Fruit fly (Drosophila melanogaster) whole organism, embryonic: ENCODE data around the gene Polr3F.
A peak's percentile ranks its signal among the peaks of the same experiment; 100 is the strongest.

ENCODE experiments used
- Adf1 ChIP-seq: fragments of 200-800 bp; sonication (Bioruptor generic); IDR thresholded peaks from 2 replicates; pipeline ENCODE4 v1.3.6; 2022; ENCODE audit warnings: missing biosample characterization, missing genetic modification characterization
- CG10209 ChIP-seq: fragments of 200-800 bp; sonication (Bioruptor generic); optimal IDR thresholded peaks from 3 replicates; lab custom pipeline; 2017; ENCODE audit warnings: missing biosample characterization, mild to moderate bottlenecking, missing genetic modification characterization, missing genetic modification reagents
- CG10543 ChIP-seq: fragments of 200-800 bp; sonication (Bioruptor generic); optimal IDR thresholded peaks from 3 replicates; lab custom pipeline; 2017; ENCODE audit warnings: missing biosample characterization, mild to moderate bottlenecking, missing genetic modification characterization, moderate library complexity
- CG12744 ChIP-seq: fragments of 200-800 bp; sonication (Bioruptor generic); optimal IDR thresholded peaks from 2 replicates; lab custom pipeline; 2016; ENCODE audit warnings: missing biosample characterization, missing genetic modification characterization
- CG13624 ChIP-seq: fragments of 200-800 bp; sonication (Bioruptor generic); optimal IDR thresholded peaks from 2 replicates; lab custom pipeline; 2016; ENCODE audit warnings: missing biosample characterization, missing genetic modification characterization
- CG13894 ChIP-seq: fragments of 200-800 bp; sonication (Bioruptor generic); optimal IDR thresholded peaks from 3 replicates; lab custom pipeline; 2018; ENCODE audit warnings: missing biosample characterization, mild to moderate bottlenecking, missing genetic modification characterization, moderate library complexity
- CG15269 ChIP-seq: fragments of 200-800 bp; sonication (Bioruptor generic); optimal IDR thresholded peaks from 2 replicates; lab custom pipeline; 2018; ENCODE audit warnings: missing biosample characterization, mild to moderate bottlenecking, missing genetic modification characterization, moderate library complexity
- CG15479 ChIP-seq: fragments of 200-800 bp; sonication (Bioruptor generic); optimal IDR thresholded peaks from 3 replicates; lab custom pipeline; 2019; ENCODE audit warnings: missing biosample characterization, mild to moderate bottlenecking, missing genetic modification characterization, moderate library complexity
- CG1647 ChIP-seq: fragments of 200-800 bp; sonication (Bioruptor generic); optimal IDR thresholded peaks from 3 replicates; lab custom pipeline; 2016; ENCODE audit warnings: missing biosample characterization, missing genetic modification characterization
- CG2678 ChIP-seq: fragments of 200-800 bp; sonication (Bioruptor generic); optimal IDR thresholded peaks from 3 replicates; lab custom pipeline; 2019; ENCODE audit warnings: missing biosample characterization, mild to moderate bottlenecking, missing genetic modification characterization, moderate library complexity
- CG3407 ChIP-seq: fragments of 200-800 bp; sonication (Bioruptor generic); optimal IDR thresholded peaks from 2 replicates; lab custom pipeline; 2018; ENCODE audit warnings: missing biosample characterization, mild to moderate bottlenecking, missing genetic modification characterization
- CG34224 ChIP-seq: fragments of 200-800 bp; sonication (Bioruptor generic); IDR thresholded peaks from 3 replicates; pipeline ENCODE4 v1.3.6; 2022; ENCODE audit warnings: missing biosample characterization, missing genetic modification characterization; ENCODE audit not compliant: partially characterized antibody
- CG3726 ChIP-seq: fragments of 200-800 bp; sonication (Bioruptor generic); IDR thresholded peaks from 3 replicates; pipeline ENCODE4, ENCODE4 v1.3.6; 2022; ENCODE audit warnings: missing biosample characterization, missing genetic modification characterization
- CG3838 ChIP-seq: fragments of 200-800 bp; sonication (Bioruptor generic); optimal IDR thresholded peaks from 3 replicates; lab custom pipeline; 2016; ENCODE audit warnings: missing biosample characterization, missing genetic modification characterization
- CG42726 ChIP-seq: fragments of 200-800 bp; sonication (Bioruptor generic); IDR thresholded peaks from 2 replicates; pipeline ENCODE4 v1.3.6; 2022; ENCODE audit warnings: missing biosample characterization, missing genetic modification characterization; ENCODE audit not compliant: partially characterized antibody
- CG4617 ChIP-seq: fragments of 200-800 bp; sonication (Bioruptor generic); optimal IDR thresholded peaks from 3 replicates; lab custom pipeline; 2016; ENCODE audit warnings: missing biosample characterization, missing genetic modification characterization, borderline replicate concordance
- CG6683 ChIP-seq: fragments of 200-800 bp; sonication (Bioruptor generic); optimal IDR thresholded peaks from 2 replicates; lab custom pipeline; 2017; ENCODE audit warnings: missing biosample characterization, mild to moderate bottlenecking, missing genetic modification characterization, missing genetic modification reagents
- CG7372 ChIP-seq: fragments of 200-800 bp; sonication (Bioruptor generic); IDR thresholded peaks from 2 replicates; pipeline ENCODE4 v1.3.6; 2022; ENCODE audit warnings: missing biosample characterization, missing genetic modification characterization
- Dbx ChIP-seq: fragments of 200-800 bp; sonication (Bioruptor generic); IDR thresholded peaks from 3 replicates; pipeline ENCODE4 v1.3.6; 2022; ENCODE audit warnings: missing biosample characterization, missing genetic modification characterization
- Deaf1 ChIP-seq: fragments of 200-800 bp; optimal IDR thresholded peaks from 3 replicates; lab custom pipeline; 2019; ENCODE audit warnings: missing biosample characterization, mild to moderate bottlenecking, missing genetic modification characterization, moderate library complexity
- Dek ChIP-seq: fragments of 200-800 bp; sonication (Bioruptor generic); optimal IDR thresholded peaks from 3 replicates; lab custom pipeline; 2019; ENCODE audit warnings: missing biosample characterization, mild to moderate bottlenecking, missing genetic modification characterization, moderate library complexity
- Dfd ChIP-seq, 2 experiments: fragments of >200 bp; optimal IDR thresholded peaks; 2 replicates each; lab custom pipeline; 2017; ENCODE audit warnings: missing biosample characterization in 2 of 2, missing genetic modification characterization in 2 of 2
- HLH54F ChIP-seq: fragments of 200-800 bp; sonication (Bioruptor generic); optimal IDR thresholded peaks from 3 replicates; lab custom pipeline; 2016; ENCODE audit warnings: missing biosample characterization, missing genetic modification characterization
- Hey ChIP-seq: fragments of 200-800 bp; sonication (Bioruptor generic); optimal IDR thresholded peaks from 3 replicates; lab custom pipeline; 2018; ENCODE audit warnings: missing biosample characterization, mild to moderate bottlenecking, missing genetic modification characterization
- Hr3 ChIP-seq: fragments of 200-800 bp; sonication (Bioruptor generic); optimal IDR thresholded peaks from 3 replicates; lab custom pipeline; 2016; ENCODE audit warnings: missing biosample characterization, missing genetic modification characterization
- Poxn ChIP-seq: fragments of 200-800 bp; sonication (Bioruptor generic); IDR thresholded peaks from 2 replicates; pipeline ENCODE4 v1.3.6; 2022; ENCODE audit warnings: missing biosample characterization, missing genetic modification characterization
- Ptx1 ChIP-seq: fragments of 200-800 bp; sonication (Bioruptor generic); IDR thresholded peaks from 2 replicates; pipeline ENCODE4 v1.3.6; 2022; ENCODE audit warnings: missing biosample characterization, missing genetic modification characterization
- Spps ChIP-seq: fragments of 200-800 bp; sonication (Bioruptor generic); optimal IDR thresholded peaks from 2 replicates; lab custom pipeline; 2018; ENCODE audit warnings: missing biosample characterization, mild to moderate bottlenecking, missing genetic modification characterization
- Usf ChIP-seq: fragments of 200-800 bp; sonication (Bioruptor generic); optimal IDR thresholded peaks from 2 replicates; lab custom pipeline; 2017; ENCODE audit warnings: missing genotype, missing biosample characterization, missing genetic modification characterization
- bab2 ChIP-seq: fragments of 200-800 bp; sonication (Bioruptor generic); optimal IDR thresholded peaks from 2 replicates; lab custom pipeline; 2016; ENCODE audit warnings: missing biosample characterization, missing genetic modification characterization
- crc ChIP-seq: fragments of 200-800 bp; sonication (Bioruptor generic); optimal IDR thresholded peaks from 2 replicates; lab custom pipeline; 2016; ENCODE audit warnings: missing biosample characterization, missing genetic modification characterization
- crol ChIP-seq: fragments of 200-800 bp; sonication (Bioruptor generic); IDR thresholded peaks from 2 replicates; pipeline ENCODE4 v1.3.6; 2022; ENCODE audit warnings: missing biosample characterization, missing genetic modification characterization
- crp ChIP-seq, 2 experiments: fragments of 200-800 bp; sonication (Bioruptor generic); optimal IDR thresholded peaks; 2 replicates in 1 of 2; 3 replicates in 1 of 2; lab custom pipeline; 2017; ENCODE audit warnings: missing biosample characterization in 2 of 2, missing genetic modification characterization in 2 of 2, mild to moderate bottlenecking in 1 of 2, moderate library complexity in 1 of 2
- cwo ChIP-seq: fragments of 200-800 bp; sonication (Bioruptor generic); optimal IDR thresholded peaks from 3 replicates; lab custom pipeline; 2017; ENCODE audit warnings: missing biosample characterization, missing genetic modification characterization, mild to moderate bottlenecking, moderate library complexity, missing genetic modification reagents
- dmrt99B ChIP-seq: fragments of 200-800 bp; sonication (Bioruptor generic); optimal IDR thresholded peaks from 2 replicates; lab custom pipeline; 2018; ENCODE audit warnings: missing biosample characterization, mild to moderate bottlenecking, missing genetic modification characterization, moderate library complexity
- ems ChIP-seq: fragments of 200-800 bp; sonication (Bioruptor generic); optimal IDR thresholded peaks from 3 replicates; lab custom pipeline; 2016; ENCODE audit warnings: missing biosample characterization, missing genetic modification characterization
- gsb-n ChIP-seq: fragments of 200-800 bp; sonication (Bioruptor generic); optimal IDR thresholded peaks from 3 replicates; lab custom pipeline; 2018; ENCODE audit warnings: missing biosample characterization, mild to moderate bottlenecking, missing genetic modification characterization
- hkb ChIP-seq, 2 experiments: fragments of 200-800 bp in 1 of 2; fragments of >200 bp in 1 of 2; sonication (Bioruptor generic) in 1 of 2; IDR thresholded peaks in 1 of 2; optimal IDR thresholded peaks in 1 of 2; 2 replicates each; pipeline versions ENCODE4 v1.3.6 to Lab custom; 2017 to 2022; ENCODE audit warnings: missing biosample characterization in 1 of 2, missing genetic modification characterization in 1 of 2
- insv ChIP-seq, 2 experiments: fragments of 200-800 bp; sonication (Bioruptor generic); optimal IDR thresholded peaks; 3 replicates each; lab custom pipeline; 2016 to 2018; ENCODE audit warnings: missing biosample characterization in 2 of 2, missing genetic modification characterization in 2 of 2
- jigr1 ChIP-seq: fragments of 200-800 bp; sonication (Bioruptor generic); IDR thresholded peaks from 3 replicates; pipeline ENCODE4 v1.3.6; 2022; ENCODE audit warnings: missing biosample characterization, missing genetic modification characterization
- jing ChIP-seq: fragments of 200-800 bp; sonication (Bioruptor generic); optimal IDR thresholded peaks from 2 replicates; lab custom pipeline; 2018; ENCODE audit warnings: missing biosample characterization, mild to moderate bottlenecking, missing genetic modification characterization
- lov ChIP-seq, 2 experiments: fragments of 200-800 bp in 1 of 2; fragments of >200 bp in 1 of 2; sonication (Bioruptor generic) in 1 of 2; IDR thresholded peaks in 1 of 2; optimal IDR thresholded peaks in 1 of 2; 2 replicates in 1 of 2; 3 replicates in 1 of 2; pipeline versions ENCODE4 v1.3.6 to Lab custom; 2017 to 2022; ENCODE audit warnings: missing biosample characterization in 1 of 2, missing genetic modification characterization in 1 of 2
- mam ChIP-seq: fragments of 200-800 bp; sonication (Bioruptor generic); optimal IDR thresholded peaks from 3 replicates; lab custom pipeline; 2016; ENCODE audit warnings: missing biosample characterization, missing genetic modification characterization
- nau ChIP-seq: fragments of 200-800 bp; sonication (Bioruptor generic); optimal IDR thresholded peaks from 3 replicates; lab custom pipeline; 2017; ENCODE audit warnings: missing biosample characterization, mild to moderate bottlenecking, missing genetic modification characterization, missing genetic modification reagents
- slou ChIP-seq: fragments of 200-800 bp; sonication (Bioruptor generic); optimal IDR thresholded peaks from 3 replicates; lab custom pipeline; 2016; ENCODE audit warnings: missing biosample characterization, missing genetic modification characterization
- trh ChIP-seq: fragments of 200-800 bp; sonication (Bioruptor generic); optimal IDR thresholded peaks from 2 replicates; lab custom pipeline; 2016; ENCODE audit warnings: missing biosample characterization, missing genetic modification characterization
- tup ChIP-seq: fragments of 200-800 bp; sonication (Bioruptor generic); optimal IDR thresholded peaks from 2 replicates; lab custom pipeline; 2016; ENCODE audit warnings: missing biosample characterization, mild to moderate bottlenecking, missing genetic modification characterization, moderate library complexity

The Polr3F gene

dm6 chr3R:22394004-22394403, 26.8 kb upstream of the Polr3F start, which contains the start of gene CG13857:
Gene CG13857, minus strand, starts transcription at chr3R:22394104.
- TF ChIP-seq trh (GFP tag; lab: Kevin White, UChicago): no peak
- no peak for TF ChIP-seq CG15269 (tag; lab: Kevin White, UChicago)
- TF ChIP-seq HLH54F (GFP tag; lab: Kevin White, UChicago): no peak
- TF ChIP-seq Dek (tag; lab: Kevin White, UChicago): no peak
- no peak for TF ChIP-seq CG12744 (GFP tag; lab: Kevin White, UChicago)
- no peak for TF ChIP-seq CG3407
- no peak for TF ChIP-seq CG1647
- no peak for TF ChIP-seq CG3838 (GFP tag; lab: Kevin White, UChicago)

- TF ChIP-seq CG13894 (tag; lab: Kevin White, UChicago) (peak; percentile 92), Hr3 (GFP tag; lab: Kevin White, UChicago) (no peak), mam (no peak), HLH54F (GFP tag; lab: Kevin White, UChicago) (no peak), slou (no peak), Deaf1 (tag; lab: Kevin White, UChicago) (peak; percentile 37), Usf (GFP tag; lab: Kevin White, UChicago) (no peak), CG10543 (GFP tag; lab: Kevin White, UChicago) (peak; percentile 3), Spps (tag; lab: Kevin White, UChicago) (no peak), CG1647 (no peak), Hey (tag; lab: Kevin White, UChicago) (no peak), crol (GFP tag; lab: Robert Waterston, UW) (no peak), CG10209 (no peak), hkb (optimal IDR thresholded peaks at IDR 0.05; lab: Kevin White, UChicago) (no peak), hkb (GFP tag; IDR thresholded peaks at IDR 0.05; lab: Robert Waterston, UW) (no peak), CG15479 (GFP tag; lab: Kevin White, UChicago) (peak; percentile 33), lov (optimal IDR thresholded peaks at IDR 0.05; lab: Kevin White, UChicago) (no peak), lov (GFP tag; IDR thresholded peaks at IDR 0.05; lab: Robert Waterston, UW) (no peak), Poxn (GFP tag; lab: Robert Waterston, UW) (no peak), CG2678 (tag; lab: Kevin White, UChicago) (no peak), CG6683 (GFP tag; lab: Kevin White, UChicago) (no peak), CG34224 (peak; percentile 37; the same call in 1 of the 3 replicates), crc (GFP tag; lab: Kevin White, UChicago) (no peak)
Measured at dm6 chr3R:22390109-22390508, 22.9 kb upstream of the Polr3F start.

DNA sequence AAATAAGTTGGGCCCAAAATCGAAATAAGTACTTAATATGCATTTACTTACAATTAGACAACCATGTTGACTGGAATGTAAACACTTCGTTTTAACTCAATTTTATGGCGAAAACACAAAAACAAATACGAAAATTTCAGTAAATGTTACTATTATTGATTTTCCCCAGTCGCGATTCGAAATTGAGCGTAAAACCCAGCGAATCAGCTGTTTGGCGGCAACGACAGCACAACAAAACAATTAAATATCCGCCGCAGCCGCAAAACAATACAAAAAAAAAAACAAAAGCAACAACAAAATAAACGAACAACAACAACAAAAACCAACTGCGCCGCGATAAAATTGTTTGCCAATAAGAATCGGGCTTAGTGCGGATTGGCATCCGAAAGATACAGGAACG, 22.4 kb upstream of the Polr3F start, which contains the start of the genes CAH8 and CG7059:
CAH8 (minus strand) TSS at position 101 of the 400 bp plus-strand sequence.
CG7059 (plus strand) TSS at position 167 of the 400 bp plus-strand sequence.
- TF ChIP-seq Deaf1 (tag; lab: Kevin White, UChicago): no peak
- TF ChIP-seq CG13624: no peak
- no peak for TF ChIP-seq bab2 (GFP tag; lab: Kevin White, UChicago)
- TF ChIP-seq nau: no peak
- no peak for TF ChIP-seq CG3726 (GFP tag; lab: Robert Waterston, UW)
- no peak for TF ChIP-seq ems (GFP tag; lab: Kevin White, UChicago)
- no peak for TF ChIP-seq Dfd (GFP tag; optimal IDR thresholded peaks at IDR 0.05; lab: Kevin White, UChicago)
- TF ChIP-seq Dbx (GFP tag; lab: Robert Waterston, UW): no peak
- TF ChIP-seq crp (GFP tag; optimal IDR thresholded peaks at IDR 0.05; lab: Kevin White, UChicago): peak in 1 of 2 experiments; percentile 3
- no peak for TF ChIP-seq Adf1 (GFP tag; lab: Robert Waterston, UW)
- peak in 1 of 2 experiments; percentile 2 for TF ChIP-seq insv (GFP tag; optimal IDR thresholded peaks at IDR 0.05; lab: Kevin White, UChicago)
- no peak for TF ChIP-seq gsb-n (tag; lab: Kevin White, UChicago)
- no peak for TF ChIP-seq CG4617 (GFP tag; lab: Kevin White, UChicago)
- no peak for TF ChIP-seq jigr1
- no peak for TF ChIP-seq dmrt99B (tag; lab: Kevin White, UChicago)
- TF ChIP-seq jing (GFP tag; lab: Kevin White, UChicago): no peak
- no peak for TF ChIP-seq cwo (GFP tag; lab: Kevin White, UChicago)
- TF ChIP-seq CG7372: no peak
- TF ChIP-seq CG42726 (GFP tag; lab: Robert Waterston, UW): no peak
- TF ChIP-seq tup (GFP tag; lab: Kevin White, UChicago): no peak
- no peak for TF ChIP-seq Ptx1 (GFP tag; lab: Robert Waterston, UW)
- TF ChIP-seq CG34224: no peak
